Fruit fly (Drosophila melanogaster): ENCODE data around the gene Pi3K92E.
A peak's percentile ranks its signal among the peaks of the same experiment; 100 is the strongest.

Pi3K92E gene

DNA sequence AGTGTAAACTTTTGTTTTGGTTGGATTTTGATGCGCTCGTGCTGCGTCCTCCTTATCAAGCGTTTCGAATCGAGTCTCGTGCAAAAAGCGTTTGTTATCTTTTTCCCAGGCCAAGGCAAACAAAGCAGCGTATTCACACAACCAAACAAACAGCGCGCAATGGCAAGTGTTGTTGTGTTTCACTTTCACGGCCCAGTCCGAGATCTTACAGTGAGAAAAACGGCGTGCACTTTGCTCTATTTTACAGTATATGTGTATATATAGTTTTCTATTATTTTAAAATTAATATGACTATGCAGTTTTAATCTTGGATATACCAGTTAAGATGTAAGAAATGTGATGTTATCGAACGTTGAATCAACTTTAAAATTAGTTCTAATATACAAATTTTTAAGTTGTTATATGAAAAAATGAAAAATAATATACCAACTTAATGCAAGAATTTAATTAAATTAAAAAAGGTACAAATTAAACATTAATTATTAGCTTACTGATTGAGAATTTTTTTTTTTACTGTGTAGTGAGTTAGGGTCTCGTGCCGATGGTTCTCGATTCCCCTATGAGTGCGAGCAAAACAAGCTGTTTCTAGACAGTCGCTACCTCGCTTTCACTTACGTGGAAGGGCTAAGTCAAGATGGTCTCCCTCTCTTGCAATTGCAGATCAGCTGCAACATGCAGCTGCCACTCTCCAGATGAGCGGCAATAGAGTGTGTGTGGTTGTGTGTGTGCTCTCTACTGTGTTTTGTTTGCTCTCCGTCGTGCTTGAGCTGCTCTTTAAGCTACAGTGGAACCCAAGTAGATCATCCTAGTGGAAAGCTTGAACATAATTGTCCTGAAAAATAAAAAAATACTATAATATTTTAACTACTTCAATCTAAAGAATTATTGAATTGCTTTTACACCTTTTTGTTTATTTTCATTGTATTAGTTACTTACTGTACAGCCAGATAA is 40.1 kb downstream of the Pi3K92E start (continued):
- TF ChIP-seq Awh (GFP tag; IDR thresholded peaks at IDR 0.05) (peak; percentile 72), CG3065 (GFP tag; optimal IDR thresholded peaks at IDR 0.05) (peak; percentile 45), CG10366 (GFP tag; IDR thresholded peaks at IDR 0.05) (peak; percentile 71), sens (GFP tag) (peak; percentile 92), caup (GFP tag; optimal IDR thresholded peaks at IDR 0.05; ENCODE audit: severe bottlenecking) (peak; percentile 75), CG12219 (GFP tag; optimal IDR thresholded peaks at IDR 0.05) (peak; percentile 41), CG31365 (tag; optimal IDR thresholded peaks at IDR 0.05) (no peak), CG9932 (GFP tag; IDR thresholded peaks at IDR 0.05) (no peak), CG15479 (GFP tag; optimal IDR thresholded peaks at IDR 0.05) (peak; percentile 87), Jarid2 (GFP tag; optimal IDR thresholded peaks at IDR 0.05) (peak; percentile 67), ash1 (GFP tag; optimal IDR thresholded peaks at IDR 0.05) (no peak), da (GFP tag; optimal IDR thresholded peaks at IDR 0.05) (peak; percentile 47), CG31441 (GFP tag; IDR thresholded peaks at IDR 0.05) (peak; percentile 95), CG7271 (tag; optimal IDR thresholded peaks at IDR 0.05) (peak; percentile 88), CG3838 (GFP tag; optimal IDR thresholded peaks at IDR 0.05) (no peak), CG7839 (tag; optimal IDR thresholded peaks at IDR 0.05) (peak; percentile 96), vvl (GFP tag; IDR thresholded peaks at IDR 0.05) (peak; percentile 86), CG17186 (GFP tag; optimal IDR thresholded peaks at IDR 0.05) (peak; percentile 17), CTCF (GFP tag; optimal IDR thresholded peaks at IDR 0.05) (peak; percentile 37), CG9876 (GFP tag; optimal IDR thresholded peaks at IDR 0.05) (no peak), CG4854 (GFP tag; optimal IDR thresholded peaks at IDR 0.05) (no peak), Hr39 (optimal IDR thresholded peaks at IDR 0.05) (no peak), CG2678 (tag; optimal IDR thresholded peaks at IDR 0.05) (peak; percentile 95), Xrp1 (GFP tag; IDR thresholded peaks at IDR 0.05) (peak; percentile 94), CG14965 (GFP tag; optimal IDR thresholded peaks at IDR 0.05; ENCODE audit: borderline replicate concordance) (no peak), CG31388 (GFP tag; optimal IDR thresholded peaks at IDR 0.05) (peak; percentile 55), CrebB (tag; optimal IDR thresholded peaks at IDR 0.05) (no peak), wor (GFP tag; IDR thresholded peaks at IDR 0.05) (peak; percentile 86), CG6813 (GFP tag; optimal IDR thresholded peaks at IDR 0.05) (peak; percentile 86), CG14710 (tag; optimal IDR thresholded peaks at IDR 0.05) (peak; percentile 98), lov (optimal IDR thresholded peaks at IDR 0.05) (no peak), lov (GFP tag; IDR thresholded peaks at IDR 0.05) (0 out of 3 replicates have a peak, but pooled peaks have one; percentile 15), GATAe (GFP tag; conservative IDR thresholded peaks at IDR 0.05) (no peak; the same call in 1 of the 2 replicates), knrl (GFP tag; IDR thresholded peaks at IDR 0.05; ENCODE audit: partially characterized antibody) (no peak), so (GFP tag; IDR thresholded peaks at IDR 0.05) (peak; percentile 52; the same call in 1 of the 3 replicates), CG4282 (GFP tag; optimal IDR thresholded peaks at IDR 0.05) (no peak), NFAT (GFP tag; IDR thresholded peaks at IDR 0.05) (0 out of 2 replicates have a peak, but pooled peaks have one; percentile 8), CG8924 (tag; optimal IDR thresholded peaks at IDR 0.05) (peak; percentile 94), Nf-YA (GFP tag; IDR thresholded peaks at IDR 0.05) (peak; percentile 65), Dfd (GFP tag; optimal IDR thresholded peaks at IDR 0.05) (no peak), MTF-1 (GFP tag; optimal IDR thresholded peaks at IDR 0.05; ENCODE audit: borderline replicate concordance) (peak; percentile 45), jing (GFP tag; optimal IDR thresholded peaks at IDR 0.05) (peak; percentile 11), NfI (GFP tag; optimal IDR thresholded peaks at IDR 0.05) (peak; percentile 59), CG7745 (tag; optimal IDR thresholded peaks at IDR 0.05) (no peak), gro (GFP tag; optimal IDR thresholded peaks at IDR 0.05) (no peak), Dad (GFP tag; optimal IDR thresholded peaks at IDR 0.05) (no peak), Antp (GFP tag; optimal IDR thresholded peaks at IDR 0.05) (no peak), yki (optimal IDR thresholded peaks at IDR 0.05) (peak; percentile 20), Nf-YC (tag; optimal IDR thresholded peaks at IDR 0.05) (peak; percentile 73), Hr3 (GFP tag; optimal IDR thresholded peaks at IDR 0.05) (peak; percentile 85)

Data from whole organism, embryonic.